Worm (Caenorhabditis elegans) whole organism, L4 larva: ENCODE results near the gene lron-10.

Experiments used
- R02D3.7 ChIP-seq: fragments of 150-350 bp; sonication (generic microtip); optimal IDR thresholded peaks from 3 replicates; lab custom pipeline; 2014; ENCODE audit warnings: missing biosample characterization, missing genetic modification characterization
- Y48G9A.11 ChIP-seq: fragments of 200-800 bp; sonication (Bioruptor generic); IDR thresholded peaks from 2 replicates; pipeline ENCODE4 v1.3.6; 2022; ENCODE audit warnings: missing genetic modification reagents, missing genetic modification characterization, missing compliant biosample characterization
- aly-2 ChIP-seq: sonication (generic microtip); optimal IDR thresholded peaks from 2 replicates; lab custom pipeline; 2018; ENCODE audit warnings: missing biosample characterization, missing genetic modification characterization
- ceh-82 ChIP-seq: sonication (generic microtip); optimal IDR thresholded peaks from 2 replicates; lab custom pipeline; 2017; ENCODE audit warnings: missing biosample characterization, missing genetic modification characterization
- dpl-1 ChIP-seq: fragments of 150-350 bp; optimal IDR thresholded peaks from 2 replicates; lab custom pipeline; 2014; ENCODE audit warnings: missing biosample characterization, missing genetic modification reagents, missing genetic modification characterization
- lin-15B ChIP-seq: fragments of 150-350 bp; sonication (generic microtip); optimal IDR thresholded peaks from 3 replicates; lab custom pipeline; 2014; ENCODE audit warnings: missing biosample characterization, missing genetic modification characterization
- madf-5 ChIP-seq, 2 experiments: fragments of 200-800 bp; sonication (Bioruptor generic); IDR thresholded peaks; 2 replicates each; pipeline ENCODE4 v1.3.6; 2022; ENCODE audit warnings: missing compliant biosample characterization in 2 of 2, missing genetic modification characterization in 2 of 2
- nhr-76 ChIP-seq: fragments of 150-350 bp; optimal IDR thresholded peaks from 2 replicates; lab custom pipeline; 2014; ENCODE audit warnings: missing biosample characterization, missing genetic modification characterization
- unc-62 ChIP-seq, 3 experiments: fragments of 150-350 bp in 1 of 3; sonication (generic microtip); optimal IDR thresholded peaks in 2 of 3; peaks in 1 of 3; 1 replicate in 1 of 3; 2 replicates in 2 of 3; lab custom pipeline; 2014 to 2017; ENCODE audit warnings: missing biosample characterization in 3 of 3, missing genetic modification characterization in 3 of 3, missing genetic modification reagents in 3 of 3, missing genotype in 1 of 3
- zag-1 ChIP-seq: fragments of 150-350 bp; optimal IDR thresholded peaks from 2 replicates; lab custom pipeline; 2014; ENCODE audit warnings: missing biosample characterization, missing genetic modification characterization

- no peak for TF ChIP-seq Y48G9A.11 (GFP tag; lab: Robert Waterston, UW)
- TF ChIP-seq ceh-82 (tag; lab: Kevin White, UChicago) = no peak
- no peak for TF ChIP-seq dpl-1 (GFP tag; lab: Kevin White, UChicago)
- no peak for TF ChIP-seq unc-62 (GFP tag; optimal IDR thresholded peaks at IDR 0.05 in 1 of 2; lab: Kevin White, UChicago)
- no peak for TF ChIP-seq unc-62 (tag; optimal IDR thresholded peaks at IDR 0.05; lab: Kevin White, UChicago)
- TF ChIP-seq aly-2 = no peak
- no peak for TF ChIP-seq zag-1
- no peak for TF ChIP-seq madf-5 (GFP tag; IDR thresholded peaks at IDR 0.05; lab: Robert Waterston, UW)
- TF ChIP-seq nhr-76 = no peak
- no peak for TF ChIP-seq lin-15B (tag; lab: Kevin White, UChicago)
- TF ChIP-seq R02D3.7 (tag; lab: Kevin White, UChicago) = no peak
These were observed 20.3 kb downstream of the lron-10 start for ce11 chrIII:10600894-10601293.
